Worm (Caenorhabditis elegans): ENCODE measurements around the gene pdtf-1.
"Not testable (repeated sequence)": the region's sequence is repeated elsewhere in the genome, so short reads cannot be mapped to it uniquely, and the experiment has no call there.

Gene pdtf-1

DNA sequence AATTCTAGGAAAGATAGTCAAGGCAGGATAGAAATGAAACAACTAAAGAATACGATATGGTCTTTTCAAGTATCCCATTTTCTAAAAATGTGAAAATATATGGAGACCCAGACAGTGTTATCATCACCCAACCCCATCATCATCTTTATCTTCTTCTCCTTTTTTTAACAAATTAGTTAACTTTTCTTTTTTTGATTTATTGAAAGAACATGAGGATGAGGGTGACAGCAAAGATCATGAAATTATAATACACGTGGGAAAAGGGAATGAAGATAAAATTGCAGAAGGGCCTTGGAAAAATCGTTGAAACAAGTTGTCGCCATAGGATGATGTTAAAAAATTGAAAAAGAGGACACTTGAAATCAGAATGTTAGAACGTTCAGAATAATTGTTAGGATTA lies 31.3 kb downstream of the pdtf-1 start:
- no peak for TF ChIP-seq ets-4 (GFP tag; optimal IDR thresholded peaks at IDR 0.05)
- no peak for TF ChIP-seq Y53F4B.3 (GFP tag; IDR thresholded peaks at IDR 0.05)
- TF ChIP-seq T07F8.4 (tag; optimal IDR thresholded peaks at IDR 0.05) = no peak
- TF ChIP-seq ztf-28 (GFP tag; IDR thresholded peaks at IDR 0.05) = no peak
- TF ChIP-seq egrh-3 (GFP tag; IDR thresholded peaks at IDR 0.05) = no peak
- no peak for TF ChIP-seq tlf-1 (GFP tag; optimal IDR thresholded peaks at IDR 0.05)
- TF ChIP-seq snpc-1.3 (tag; optimal IDR thresholded peaks at IDR 0.05; ENCODE audit: insufficient read depth) = no peak
- no peak for TF ChIP-seq chd-7 (tag; optimal IDR thresholded peaks at IDR 0.05)

DNA sequence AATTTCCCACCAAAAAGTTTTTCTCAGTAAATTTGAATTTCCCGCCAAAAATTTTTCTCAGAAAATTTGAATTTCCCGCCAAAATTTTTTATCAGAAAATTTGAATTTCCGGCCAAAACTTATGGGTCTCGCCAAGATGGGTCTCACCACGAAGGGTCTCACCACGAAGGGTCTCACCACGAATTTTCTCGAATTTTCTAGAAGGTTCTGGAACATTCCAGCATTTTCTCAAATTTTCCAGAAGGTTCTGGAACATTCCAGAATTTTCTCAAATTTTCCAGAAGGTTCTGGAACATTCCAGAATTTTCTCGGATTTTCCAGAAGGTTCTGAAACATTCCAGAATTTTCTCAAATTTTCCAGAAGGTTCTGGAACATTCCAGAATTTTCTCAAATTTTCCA lies 34.5 kb downstream of the pdtf-1 start:
- TF ChIP-seq rcor-1 (GFP tag; IDR thresholded peaks at IDR 0.05) (0 out of 2 replicates have a peak, but pooled peaks have one; percentile 11), hsf-1 (GFP tag; IDR thresholded peaks at IDR 0.05) (peak; percentile 97), F33H1.4 (GFP tag; IDR thresholded peaks at IDR 0.05) (peak; percentile 68), aptf-3 (GFP tag; IDR thresholded peaks at IDR 0.05) (0 out of 2 replicates have a peak, but pooled peaks have one; percentile 17), dox-1 (GFP tag; IDR thresholded peaks at IDR 0.05) (0 out of 2 replicates have a peak, but pooled peaks have one; percentile 49), madf-6 (GFP tag; IDR thresholded peaks at IDR 0.05) (peak; percentile 54), egrh-3 (GFP tag; IDR thresholded peaks at IDR 0.05) (peak; percentile 17; the same call in 1 of the 2 replicates)

DNA sequence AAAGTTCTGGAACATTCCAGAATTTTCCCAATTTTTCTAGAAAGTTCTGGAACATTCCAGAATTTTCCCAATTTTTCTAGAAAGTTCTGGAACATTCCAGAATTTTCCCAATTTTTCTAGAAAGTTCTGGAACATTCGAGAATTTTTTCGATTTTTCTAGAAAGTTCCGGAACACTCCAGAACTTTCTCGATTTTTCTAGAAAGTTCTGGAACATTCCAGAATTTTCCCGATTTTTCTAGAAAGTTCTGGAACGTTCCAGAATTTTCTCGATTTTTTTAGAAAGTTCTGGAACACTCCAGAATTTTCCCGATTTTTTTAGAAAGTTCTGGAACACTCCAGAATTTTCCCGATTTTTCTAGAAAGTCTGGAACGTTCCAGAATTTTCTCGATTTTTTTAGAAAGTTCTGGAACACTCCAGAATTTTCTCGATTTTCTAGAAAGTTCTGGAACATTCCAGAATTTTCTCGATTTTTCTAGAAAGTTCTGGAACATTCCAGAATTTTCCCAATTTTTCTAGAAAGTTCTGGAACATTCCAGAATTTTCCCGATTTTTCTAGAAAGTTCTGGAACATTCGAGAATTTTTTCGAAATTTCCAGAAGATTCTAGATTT lies 36.0 kb downstream of the pdtf-1 start:
- TF ChIP-seq B0019.2 (GFP tag; conservative IDR thresholded peaks at IDR 0.05) (peak; percentile 16; the same call in 1 of the 2 replicates), F33H1.4 (GFP tag; IDR thresholded peaks at IDR 0.05) (peak; percentile 27), aptf-3 (GFP tag; IDR thresholded peaks at IDR 0.05) (0 out of 2 replicates have a peak, but pooled peaks have one; percentile 16), F39B2.1 (GFP tag; IDR thresholded peaks at IDR 0.05) (peak; percentile 66; the same call in 1 of the 2 replicates), egl-44 (GFP tag; IDR thresholded peaks at IDR 0.05) (0 out of 2 replicates have a peak, but pooled peaks have one; percentile 16), cebp-2 (GFP tag; IDR thresholded peaks at IDR 0.05) (0 out of 2 replicates have a peak, but pooled peaks have one; percentile 19), dox-1 (GFP tag; IDR thresholded peaks at IDR 0.05) (peak; percentile 94), egrh-3 (GFP tag; IDR thresholded peaks at IDR 0.05) (peak; percentile 69), Y95B8A.8 (GFP tag; IDR thresholded peaks at IDR 0.05) (0 out of 2 replicates have a peak, but pooled peaks have one; percentile 5), madf-6 (GFP tag; IDR thresholded peaks at IDR 0.05) (peak; percentile 43), ekl-4 (GFP tag; IDR thresholded peaks at IDR 0.05) (peak; percentile 55; the same call in 1 of the 2 replicates), rcor-1 (GFP tag; IDR thresholded peaks at IDR 0.05) (peak; percentile 83), pbrm-1 (GFP tag; IDR thresholded peaks at IDR 0.05) (peak; percentile 73), Y79H2A.3 (GFP tag; conservative IDR thresholded peaks at IDR 0.05) (peak; percentile 78), ztf-25 (GFP tag; IDR thresholded peaks at IDR 0.05) (peak; percentile 57; the same call in 1 of the 2 replicates), rpc-1 (optimal IDR thresholded peaks at IDR 0.05) (peak; percentile 31), Y53F4B.3 (GFP tag; IDR thresholded peaks at IDR 0.05) (peak; percentile 20; the same call in 1 of the 2 replicates), hsf-1 (GFP tag; IDR thresholded peaks at IDR 0.05) (peak; percentile 99), egl-18 (GFP tag; IDR thresholded peaks at IDR 0.05) (0 out of 2 replicates have a peak, but pooled peaks have one; percentile 44), Y56A3A.18 (GFP tag; IDR thresholded peaks at IDR 0.05) (0 out of 2 replicates have a peak, but pooled peaks have one; percentile 9), madf-3 (GFP tag; IDR thresholded peaks at IDR 0.05) (peak; percentile 84), ceh-40 (GFP tag; IDR thresholded peaks at IDR 0.05) (peak; percentile 90), D2030.7 (GFP tag; IDR thresholded peaks at IDR 0.05) (peak; percentile 59; the same call in 1 of the 2 replicates), attf-6 (GFP tag; IDR thresholded peaks at IDR 0.05) (peak; percentile 49; the same call in 1 of the 2 replicates)
- TF ChIP-seq rpc-1 (tag; optimal IDR thresholded peaks at IDR 0.05) = not testable (repeated sequence)

DNA sequence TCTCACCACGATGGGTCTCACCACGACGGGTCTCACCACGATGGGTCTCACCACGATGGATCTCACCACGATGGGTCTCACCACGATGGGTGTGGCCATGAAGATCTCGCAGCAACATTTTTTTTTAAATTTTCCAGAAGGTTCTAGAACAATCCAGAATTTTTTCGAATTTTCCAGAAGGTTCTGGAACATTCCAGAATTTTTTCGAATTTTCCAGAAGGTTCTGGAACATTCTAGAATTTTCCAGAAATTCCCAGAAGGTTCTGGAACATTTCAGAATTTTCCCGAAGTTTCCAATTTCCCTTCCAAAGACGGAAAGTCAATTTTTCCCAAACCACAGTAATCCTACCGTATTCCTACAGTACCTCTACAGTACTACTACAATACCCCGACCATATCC lies 37.4 kb downstream of the pdtf-1 start:
- TF ChIP-seq dox-1 (GFP tag; IDR thresholded peaks at IDR 0.05) (0 out of 2 replicates have a peak, but pooled peaks have one; percentile 42), F33H1.4 (GFP tag; IDR thresholded peaks at IDR 0.05) (peak; percentile 52), hsf-1 (GFP tag; IDR thresholded peaks at IDR 0.05) (peak; percentile 95)

Measured in whole organism, young adult.